Fruit fly (Drosophila melanogaster) whole organism, pupa: ENCODE measurements around the gene how.

ENCODE experiments used
- CG10348 ChIP-seq: fragments of 200-800 bp; sonication (Bioruptor generic); IDR thresholded peaks from 2 replicates; pipeline ENCODE4 v1.3.6; 2022; ENCODE audit warnings: missing biosample characterization, missing genetic modification characterization
- CG12605 ChIP-seq: fragments of 200-800 bp; sonication (Bioruptor generic); IDR thresholded peaks from 2 replicates; pipeline ENCODE4 v1.3.6; 2022; ENCODE audit warnings: missing biosample characterization, missing genetic modification characterization
- CG13204 ChIP-seq: fragments of 200-800 bp; sonication (Bioruptor generic); optimal IDR thresholded peaks from 2 replicates; lab custom pipeline; 2018; ENCODE audit warnings: missing biosample characterization, mild to moderate bottlenecking, missing genetic modification characterization, moderate library complexity
- CG14655 ChIP-seq: fragments of 200-800 bp; sonication (Bioruptor generic); optimal IDR thresholded peaks from 3 replicates; lab custom pipeline; 2017; ENCODE audit warnings: mild to moderate bottlenecking, missing biosample characterization, missing genetic modification reagents, missing genetic modification characterization
- CG15710 ChIP-seq: fragments of 200-800 bp; sonication (Bioruptor generic); optimal IDR thresholded peaks from 2 replicates; lab custom pipeline; 2018; ENCODE audit warnings: missing biosample characterization, mild to moderate bottlenecking, missing genetic modification characterization, moderate library complexity
- CG17806 ChIP-seq: fragments of 200-800 bp; sonication (Bioruptor generic); optimal IDR thresholded peaks from 2 replicates; lab custom pipeline; 2018; ENCODE audit warnings: missing biosample characterization, mild to moderate bottlenecking, missing genetic modification characterization, moderate library complexity
- CG32121 ChIP-seq: fragments of 200-800 bp; sonication (Bioruptor generic); IDR thresholded peaks from 2 replicates; pipeline ENCODE4 v1.3.6; 2022; ENCODE audit warnings: missing biosample characterization, missing genetic modification characterization
- CG34367 ChIP-seq: fragments of 200-800 bp; sonication (Bioruptor generic); optimal IDR thresholded peaks from 2 replicates; lab custom pipeline; 2018; ENCODE audit warnings: missing biosample characterization, mild to moderate bottlenecking, missing genetic modification characterization
- CG4496 ChIP-seq: fragments of 200-800 bp; sonication (Bioruptor generic); IDR thresholded peaks from 3 replicates; pipeline ENCODE4 v1.3.6; 2022; ENCODE audit warnings: missing biosample characterization, missing genetic modification characterization
- CG8159 ChIP-seq: fragments of 200-800 bp; sonication (Bioruptor generic); optimal IDR thresholded peaks from 3 replicates; lab custom pipeline; 2018; ENCODE audit warnings: missing biosample characterization, mild to moderate bottlenecking, missing genetic modification characterization, moderate library complexity
- CG8301 ChIP-seq: fragments of 200-800 bp; sonication (Bioruptor generic); optimal IDR thresholded peaks from 2 replicates; lab custom pipeline; 2018; ENCODE audit warnings: missing biosample characterization, mild to moderate bottlenecking, missing genetic modification characterization
- CG9948 ChIP-seq: fragments of 200-800 bp; sonication (Bioruptor generic); optimal IDR thresholded peaks from 2 replicates; lab custom pipeline; 2018; ENCODE audit warnings: missing biosample characterization, mild to moderate bottlenecking, missing genetic modification characterization, moderate library complexity
- D1 ChIP-seq: fragments of 200-800 bp; sonication (Bioruptor generic); optimal IDR thresholded peaks from 2 replicates; lab custom pipeline; 2018; ENCODE audit warnings: missing biosample characterization, mild to moderate bottlenecking, missing genetic modification characterization, moderate library complexity
- EcR ChIP-seq: fragments of 200-800 bp; sonication (Bioruptor generic); optimal IDR thresholded peaks from 3 replicates; lab custom pipeline; 2019; ENCODE audit warnings: missing biosample characterization, missing genetic modification characterization, mild to moderate bottlenecking, moderate library complexity, missing genetic modification reagents
- Ets98B ChIP-seq: fragments of 200-800 bp; sonication (Bioruptor generic); IDR thresholded peaks from 2 replicates; pipeline ENCODE4 v1.3.6; 2022; ENCODE audit warnings: missing biosample characterization, missing genetic modification characterization
- Pif1A ChIP-seq: fragments of 200-800 bp; sonication (Bioruptor generic); optimal IDR thresholded peaks from 3 replicates; lab custom pipeline; 2016; ENCODE audit warnings: missing biosample characterization, missing genetic modification characterization
- Pif1B ChIP-seq: fragments of 200-800 bp; sonication (Bioruptor generic); optimal IDR thresholded peaks from 3 replicates; lab custom pipeline; 2016; ENCODE audit warnings: missing biosample characterization, missing genetic modification characterization
- Snoo ChIP-seq: fragments of 200-800 bp; sonication (Bioruptor generic); optimal IDR thresholded peaks from 3 replicates; lab custom pipeline; 2017; ENCODE audit warnings: missing biosample characterization, mild to moderate bottlenecking, missing genetic modification characterization, inconsistent platforms
- fd96Ca ChIP-seq: fragments of 200-800 bp; sonication (Bioruptor generic); IDR thresholded peaks from 3 replicates; pipeline ENCODE4 v1.3.6; 2022; ENCODE audit warnings: missing biosample characterization, missing genetic modification characterization
- gl ChIP-seq: fragments of 200-800 bp; sonication (Bioruptor generic); optimal IDR thresholded peaks from 2 replicates; lab custom pipeline; 2018; ENCODE audit warnings: missing biosample characterization, mild to moderate bottlenecking, missing genetic modification characterization
- rn ChIP-seq: fragments of 200-800 bp; sonication (Bioruptor generic); IDR thresholded peaks from 2 replicates; pipeline ENCODE4 v1.3.6; 2022; ENCODE audit warnings: missing biosample characterization, missing genetic modification characterization

how gene

DNA sequence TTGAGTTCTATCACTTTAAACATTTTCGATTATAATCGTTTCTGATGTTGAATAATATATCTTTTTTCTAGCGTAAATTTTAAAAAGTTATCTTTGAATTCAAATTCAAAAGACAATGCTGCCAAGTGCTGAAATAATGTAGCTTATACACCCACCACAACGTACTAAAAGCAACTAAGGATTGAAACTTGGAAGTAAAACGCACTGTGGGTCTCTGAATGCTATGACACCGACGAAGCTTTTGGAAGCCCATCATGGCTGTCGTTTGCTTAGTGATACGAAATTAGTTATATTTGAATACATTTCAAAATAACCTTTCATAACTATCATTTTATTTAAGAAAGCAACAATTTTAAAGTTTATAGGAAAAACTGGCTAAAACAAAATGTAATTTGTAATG, 52.0 kb downstream of the how start:
- TF ChIP-seq CG32121 (GFP tag; lab: Robert Waterston, UW) (no peak), CG8301 (tag; lab: Kevin White, UChicago) (no peak), CG10348 (GFP tag; lab: Robert Waterston, UW) (no peak), CG14655 (GFP tag; lab: Kevin White, UChicago) (no peak), D1 (tag; lab: Kevin White, UChicago) (no peak), CG4496 (GFP tag; lab: Robert Waterston, UW) (no peak)

DNA sequence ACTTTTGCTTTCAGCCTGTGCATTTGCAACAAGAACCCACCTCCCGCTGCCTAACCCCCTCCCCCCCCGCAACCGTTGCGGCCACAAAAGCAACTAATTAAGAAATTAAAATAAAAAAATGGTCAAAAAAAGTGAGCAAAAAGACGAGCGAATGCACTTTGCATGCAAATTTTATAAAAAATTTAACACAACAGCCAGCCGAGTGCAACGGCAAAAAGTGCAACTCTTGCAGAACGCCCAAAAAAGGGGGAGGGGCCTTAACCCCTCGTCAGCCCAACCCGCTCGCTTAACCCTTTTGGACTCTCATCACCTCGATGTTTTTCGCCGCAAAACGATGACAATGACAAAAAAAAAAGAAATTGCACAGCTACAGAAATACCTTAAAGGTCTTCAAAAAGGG, 54.9 kb downstream of the how start:
- TF ChIP-seq CG8159 (tag; lab: Kevin White, UChicago) = no peak

- TF ChIP-seq CG15710 (tag; lab: Kevin White, UChicago) (no peak), rn (GFP tag; lab: Robert Waterston, UW) (no peak), Snoo (no peak), Pif1B (no peak)
Observed at dm6 chr3R:22103114-22103513, 61.1 kb downstream of the how start, which contains the start of gene CG13407. CG13407 (plus strand) TSS chr3R:22103414.

dm6 chr3R:22108316-22108715, 66.3 kb downstream of the how start:
- TF ChIP-seq CG32121 (GFP tag; lab: Robert Waterston, UW) (no peak), fd96Ca (GFP tag; lab: Robert Waterston, UW) (no peak), rn (GFP tag; lab: Robert Waterston, UW) (no peak), CG10348 (GFP tag; lab: Robert Waterston, UW) (no peak), CG8159 (tag; lab: Kevin White, UChicago) (no peak), D1 (tag; lab: Kevin White, UChicago) (no peak), CG14655 (GFP tag; lab: Kevin White, UChicago) (no peak), EcR (GFP tag; lab: Kevin White, UChicago) (no peak), CG13204 (GFP tag; lab: Kevin White, UChicago) (no peak), CG17806 (tag; lab: Kevin White, UChicago) (no peak), CG9948 (tag; lab: Kevin White, UChicago) (no peak), gl (tag; lab: Kevin White, UChicago) (no peak)

DNA sequence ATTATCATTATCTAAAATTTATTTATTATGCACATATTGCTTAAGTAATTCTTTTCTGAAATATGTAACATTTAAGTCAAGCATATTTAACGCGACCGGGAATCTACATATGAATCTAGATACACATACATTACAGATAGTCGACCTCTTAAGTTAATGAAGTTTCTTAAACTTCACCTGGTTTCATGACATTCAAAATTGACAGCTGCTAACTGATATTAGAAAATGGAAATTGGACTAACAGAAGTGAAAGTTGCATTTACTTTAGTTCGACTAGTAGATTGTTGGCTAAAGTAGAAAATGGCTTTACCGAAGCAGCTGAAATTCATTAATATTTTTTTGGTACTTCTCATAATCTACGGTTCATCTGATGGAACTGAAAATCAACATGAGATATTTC, 71.1 kb downstream of the how start, which contains the start of gene Ir94a:
Gene Ir94a (plus strand): TSS at position 301 of the 400 bp plus-strand sequence.
- TF ChIP-seq CG15710 (tag; lab: Kevin White, UChicago) (no peak), Pif1B (no peak)
- TF ChIP-seq, all 21 proteins: peak for 0

- TF ChIP-seq Ets98B (GFP tag; lab: Robert Waterston, UW) (no peak), Pif1B (no peak), CG13204 (GFP tag; lab: Kevin White, UChicago) (no peak), CG8301 (tag; lab: Kevin White, UChicago) (no peak), CG9948 (tag; lab: Kevin White, UChicago) (no peak), Snoo (no peak)
Observed at dm6 chr3R:22117149-22117548, 75.2 kb downstream of the how start, which contains the start of gene Ir94b. Ir94b (minus strand) TSS chr3R:22117249.

DNA sequence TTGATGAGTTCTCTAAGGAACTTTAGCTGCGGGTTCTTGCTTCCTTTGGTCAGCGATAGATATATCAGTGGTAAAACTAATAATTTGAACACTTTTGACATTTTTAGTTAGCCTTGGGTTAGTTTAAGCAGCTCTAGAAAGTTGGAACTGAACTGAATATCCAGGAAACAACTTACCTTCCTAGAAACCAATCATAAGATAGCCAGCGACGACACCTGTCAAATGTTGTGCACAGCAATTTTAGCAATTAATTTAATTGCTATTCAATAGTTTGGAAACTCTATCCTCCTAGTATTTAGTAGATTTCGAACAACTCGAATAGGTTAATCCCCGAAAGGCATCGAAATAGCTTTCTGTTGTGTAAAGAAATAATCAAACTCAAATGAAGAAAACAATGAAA, 77.4 kb downstream of the how start, which contains the start of gene Ir94c:
Gene Ir94c (minus strand): TSS at position 101 of the 400 bp plus-strand sequence.
- no peak for TF ChIP-seq fd96Ca (GFP tag; lab: Robert Waterston, UW)
- no peak for TF ChIP-seq CG14655 (GFP tag; lab: Kevin White, UChicago)
- no peak for TF ChIP-seq gl (tag; lab: Kevin White, UChicago)
- no peak for TF ChIP-seq CG10348 (GFP tag; lab: Robert Waterston, UW)
- TF ChIP-seq CG13204 (GFP tag; lab: Kevin White, UChicago) = no peak
- TF ChIP-seq rn (GFP tag; lab: Robert Waterston, UW) = no peak
- TF ChIP-seq CG32121 (GFP tag; lab: Robert Waterston, UW) = no peak
- no peak for TF ChIP-seq EcR (GFP tag; lab: Kevin White, UChicago)
- TF ChIP-seq CG8301 (tag; lab: Kevin White, UChicago) = no peak
- no peak for TF ChIP-seq Pif1B
- no peak for TF ChIP-seq D1 (tag; lab: Kevin White, UChicago)
- TF ChIP-seq CG34367 (tag; lab: Kevin White, UChicago) = no peak
- TF ChIP-seq Ets98B (GFP tag; lab: Robert Waterston, UW) = no peak
- TF ChIP-seq CG12605 (GFP tag; lab: Robert Waterston, UW) = no peak
- TF ChIP-seq CG8159 (tag; lab: Kevin White, UChicago) = no peak
- no peak for TF ChIP-seq CG17806 (tag; lab: Kevin White, UChicago)
- TF ChIP-seq CG15710 (tag; lab: Kevin White, UChicago) = no peak
- no peak for TF ChIP-seq Pif1A (GFP tag; lab: Kevin White, UChicago)
